Fruit fly (Drosophila melanogaster): ENCODE data around the gene FucT6.

FucT6 gene

dm6 chrX:11678539-11679040, 31.2 kb downstream of the FucT6 start, which contains the start of the genes Vlet and bif (continued):
- peak; percentile 50 for TF ChIP-seq ewg (GFP tag; optimal IDR thresholded peaks at IDR 0.05)
- peak; percentile 49 for TF ChIP-seq CG6689 (GFP tag; IDR thresholded peaks at IDR 0.05)
- no peak for TF ChIP-seq ash1 (GFP tag; optimal IDR thresholded peaks at IDR 0.05)
- TF ChIP-seq nom (GFP tag; optimal IDR thresholded peaks at IDR 0.05), result no peak
- no peak for TF ChIP-seq CG2889 (GFP tag; IDR thresholded peaks at IDR 0.05)
- peak; percentile 25 for TF ChIP-seq nerfin-1 (tag; optimal IDR thresholded peaks at IDR 0.05)
- no peak for TF ChIP-seq fd102C (GFP tag; optimal IDR thresholded peaks at IDR 0.05)
- TF ChIP-seq CkIIα-i1 (GFP tag; IDR thresholded peaks at IDR 0.05), result no peak
- no peak for TF ChIP-seq ci (GFP tag; IDR thresholded peaks at IDR 0.05)
- TF ChIP-seq chinmo (GFP tag; IDR thresholded peaks at IDR 0.05; ENCODE audit: partially characterized antibody), result no peak
- peak; percentile 44 for TF ChIP-seq pzg (GFP tag; optimal IDR thresholded peaks at IDR 0.05)
- TF ChIP-seq CG5245 (GFP tag; optimal IDR thresholded peaks at IDR 0.05), result peak; percentile 26
- peak; percentile 23 for TF ChIP-seq CG15011 (GFP tag; optimal IDR thresholded peaks at IDR 0.05)
- no peak for TF ChIP-seq Stat92E (GFP tag; optimal IDR thresholded peaks at IDR 0.05)
- TF ChIP-seq ttk (GFP tag; IDR thresholded peaks at IDR 0.05), result peak; percentile 15; the same call in 1 of the 2 replicates
- no peak for TF ChIP-seq Dfd (GFP tag; optimal IDR thresholded peaks at IDR 0.05)
- TF ChIP-seq ERR (GFP tag; optimal IDR thresholded peaks at IDR 0.05), result no peak
- TF ChIP-seq CG10267 (tag; optimal IDR thresholded peaks at IDR 0.05), result peak; percentile 76
- peak; percentile 51 for TF ChIP-seq D19B (GFP tag; optimal IDR thresholded peaks at IDR 0.05)
- TF ChIP-seq lbe (GFP tag; optimal IDR thresholded peaks at IDR 0.05), result peak; percentile 42
- TF ChIP-seq Dip2 (GFP tag; IDR thresholded peaks at IDR 0.05), result no peak
- no peak for TF ChIP-seq Optix (GFP tag; IDR thresholded peaks at IDR 0.05)
- no peak for TF ChIP-seq Taf1 (GFP tag; IDR thresholded peaks at IDR 0.05)
- TF ChIP-seq Ravus (GFP tag; IDR thresholded peaks at IDR 0.05), result no peak
- TF ChIP-seq zf30C (GFP tag; optimal IDR thresholded peaks at IDR 0.05), result no peak
- TF ChIP-seq usp (GFP tag; optimal IDR thresholded peaks at IDR 0.05), result no peak
- no peak for TF ChIP-seq gfzf (GFP tag; optimal IDR thresholded peaks at IDR 0.05)
- peak; percentile 44 for TF ChIP-seq CG17802 (tag; optimal IDR thresholded peaks at IDR 0.05)
- TF ChIP-seq so (GFP tag; IDR thresholded peaks at IDR 0.05), result no peak
- peak; percentile 41 for TF ChIP-seq CG12155 (GFP tag; optimal IDR thresholded peaks at IDR 0.05)
- peak; percentile 58 for TF ChIP-seq CG10979 (tag; optimal IDR thresholded peaks at IDR 0.05)
- peak; percentile 85 for TF ChIP-seq Med (GFP tag)

- TF ChIP-seq CG2678 (tag; optimal IDR thresholded peaks at IDR 0.05) (no peak), Elba2 (GFP tag; optimal IDR thresholded peaks at IDR 0.05) (no peak), sqz (GFP tag; optimal IDR thresholded peaks at IDR 0.05) (no peak), Ets65A (GFP tag) (peak; percentile 84), lmd (GFP tag; IDR thresholded peaks at IDR 0.05) (0 out of 2 replicates have a peak, but pooled peaks have one; percentile 12), Hr39 (optimal IDR thresholded peaks at IDR 0.05) (peak; percentile 25), Ptx1 (GFP tag; IDR thresholded peaks at IDR 0.05) (0 out of 2 replicates have a peak, but pooled peaks have one; percentile 10), gfzf (GFP tag; optimal IDR thresholded peaks at IDR 0.05) (no peak), Drgx (GFP tag; IDR thresholded peaks at IDR 0.05) (peak; percentile 53)
Measured at dm6 chrX:11664058-11664457, 45.7 kb downstream of the FucT6 start.

dm6 chrX:11660476-11660875, 49.3 kb downstream of the FucT6 start:
- TF ChIP-seq dpn (GFP tag; optimal IDR thresholded peaks at IDR 0.05), result peak in 1 of 2 experiments; percentile 12
- peak; percentile 27 for TF ChIP-seq CG17385 (GFP tag; optimal IDR thresholded peaks at IDR 0.05)
- peak; percentile 72; the same call in 1 of the 3 replicates for TF ChIP-seq gce (GFP tag; IDR thresholded peaks at IDR 0.05)
- TF ChIP-seq CG9817 (tag; optimal IDR thresholded peaks at IDR 0.05), result no peak
- peak; percentile 36; the same call in 1 of the 2 replicates for TF ChIP-seq onecut (GFP tag; IDR thresholded peaks at IDR 0.05)
- no peak for TF ChIP-seq chm (GFP tag; IDR thresholded peaks at IDR 0.05)
- peak; percentile 80 for TF ChIP-seq ci (GFP tag; IDR thresholded peaks at IDR 0.05)
- TF ChIP-seq Eip74EF (GFP tag; optimal IDR thresholded peaks at IDR 0.05), result peak in 1 of 2 experiments; percentile 11
- no peak for TF ChIP-seq esg (GFP tag; conservative IDR thresholded peaks at IDR 0.05)
- no peak for TF ChIP-seq pb (GFP tag; optimal IDR thresholded peaks at IDR 0.05)
- TF ChIP-seq CG2199 (GFP tag; IDR thresholded peaks at IDR 0.05), result no peak
- TF ChIP-seq CG4424 (GFP tag; optimal IDR thresholded peaks at IDR 0.05), result peak; percentile 6

Data from whole organism, embryonic.